Worm (Caenorhabditis elegans): Measurements from ENCODE around the gene Y6G8.16.

DNA sequence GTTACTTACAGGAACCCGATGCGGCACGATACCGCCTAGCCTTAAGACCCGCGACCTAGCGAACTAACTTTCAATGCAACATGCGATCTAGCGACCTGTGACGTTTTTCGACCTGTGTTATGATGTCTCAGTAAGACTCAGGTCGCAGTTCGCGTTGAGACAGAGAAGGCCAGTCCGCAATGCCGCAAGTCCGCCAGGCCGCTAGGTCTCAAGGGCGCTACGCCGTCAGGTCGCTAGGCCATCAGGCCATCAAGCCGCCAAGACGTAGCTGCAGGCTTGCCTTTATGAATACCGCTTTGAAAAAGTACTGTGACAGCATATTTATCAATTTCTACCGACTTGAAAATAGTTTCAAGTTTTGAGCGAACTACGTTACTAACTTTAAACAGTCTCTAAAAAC is 10.5 kb upstream of the Y6G8.16 start:
- TF ChIP-seq rpc-1 (optimal IDR thresholded peaks at IDR 0.05) (no peak), rpc-1 (tag; optimal IDR thresholded peaks at IDR 0.05) (no peak), egrh-3 (GFP tag; IDR thresholded peaks at IDR 0.05) (no peak), atf-7 (tag; optimal IDR thresholded peaks at IDR 0.05) (no peak), nhr-80 (tag; optimal IDR thresholded peaks at IDR 0.05) (no peak), unc-62 (GFP tag; optimal IDR thresholded peaks at IDR 0.05) (no peak)

All from whole organism, young adult.